Worm (Caenorhabditis elegans) whole organism, L4/young adult: ENCODE measurements around the gene F37B4.10.

Experiments
- W03F9.2 ChIP-seq: fragments of 150-350 bp; optimal IDR thresholded peaks from 2 replicates; lab custom pipeline; 2014; ENCODE audit warnings: missing biosample characterization, missing genetic modification characterization
- dao-5 ChIP-seq: sonication (generic microtip); optimal IDR thresholded peaks from 2 replicates; lab custom pipeline; 2016; ENCODE audit warnings: missing genotype, missing genetic modification characterization, moderate library complexity, missing compliant biosample characterization
- him-1 ChIP-seq: sonication (generic microtip); optimal IDR thresholded peaks from 2 replicates; lab custom pipeline; 2016; ENCODE audit warnings: missing genotype, missing genetic modification reagents, missing genetic modification characterization, missing compliant biosample characterization

DNA sequence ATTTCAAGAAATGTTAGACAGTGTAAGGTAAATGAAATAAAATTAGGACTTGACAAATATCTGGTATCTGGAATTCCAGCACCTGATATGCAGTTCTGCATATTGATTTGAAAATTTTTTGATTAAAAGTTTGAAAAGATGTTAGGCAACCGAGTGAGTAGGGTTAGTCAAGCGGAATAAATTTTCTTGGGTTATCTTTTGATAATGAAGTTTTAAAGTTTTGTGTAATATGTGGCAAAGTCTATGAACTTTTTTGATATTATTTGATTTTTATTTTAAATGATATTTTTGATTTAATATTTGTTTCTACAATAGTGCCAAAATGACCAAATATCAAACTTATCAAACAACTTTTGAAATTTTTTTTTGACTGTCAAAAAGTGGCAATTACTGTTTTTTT lies 7.9 kb downstream of the F37B4.10 start, which contains the start of gene srh-241:
- TF ChIP-seq dao-5 (tag; lab: Kevin White, UChicago): no peak
- TF ChIP-seq him-1 (tag; lab: Kevin White, UChicago): no peak
- no peak for TF ChIP-seq W03F9.2 (tag; lab: Kevin White, UChicago)
